Fruit fly (Drosophila melanogaster) whole organism: ENCODE data around the gene Edc3.

Source experiments
- CG8478 ChIP-seq: fragments of >200 bp; optimal IDR thresholded peaks from 2 replicates; lab custom pipeline; 2018; ENCODE audit warnings: inconsistent platforms
- Dll ChIP-seq: fragments of >200 bp; optimal IDR thresholded peaks from 2 replicates; lab custom pipeline; 2017
- EcR ChIP-seq, 2 experiments: fragments of >200 bp; optimal IDR thresholded peaks; 2 replicates each; lab custom pipeline; 2017; ENCODE audit warnings: missing biosample characterization in 2 of 2, missing genetic modification characterization in 2 of 2, missing genetic modification reagents in 2 of 2
- pan ChIP-seq: fragments of >200 bp; optimal IDR thresholded peaks from 2 replicates; lab custom pipeline; 2017
- psq ChIP-seq: fragments of >200 bp; optimal IDR thresholded peaks from 2 replicates; lab custom pipeline; 2017
- usp ChIP-seq: fragments of >200 bp; optimal IDR thresholded peaks from 2 replicates; lab custom pipeline; 2017; ENCODE audit warnings: missing biosample characterization, missing genetic modification characterization, mixed read lengths

Gene Edc3

dm6 chr3L:17535768-17536167, 6.1 kb upstream of the Edc3 start:
- TF ChIP-seq pan (lab: Kevin White, UChicago) = no peak
- no peak for TF ChIP-seq psq
- TF ChIP-seq EcR (GFP tag; optimal IDR thresholded peaks at IDR 0.05; lab: Kevin White, UChicago) = no peak
- no peak for TF ChIP-seq Dll (lab: Kevin White, UChicago)
- no peak for TF ChIP-seq CG8478 (lab: Kevin White, UChicago)
- no peak for TF ChIP-seq usp

dm6 chr3L:17534396-17534795, 4.7 kb upstream of the Edc3 start:
- TF ChIP-seq usp (no peak), pan (lab: Kevin White, UChicago) (no peak), EcR (GFP tag; optimal IDR thresholded peaks at IDR 0.05; lab: Kevin White, UChicago) (no peak), Dll (lab: Kevin White, UChicago) (no peak), CG8478 (lab: Kevin White, UChicago) (no peak), psq (no peak)

- TF ChIP-seq Dll (lab: Kevin White, UChicago) (no peak), pan (lab: Kevin White, UChicago) (no peak), CG8478 (lab: Kevin White, UChicago) (no peak)
Observed at dm6 chr3L:17533745-17534144, 4.1 kb upstream of the Edc3 start.

- TF ChIP-seq psq (no peak), CG8478 (lab: Kevin White, UChicago) (peak; percentile 57)
Observed at dm6 chr3L:17532898-17533700, 3.4 kb upstream of the Edc3 start.

- no peak for TF ChIP-seq pan (lab: Kevin White, UChicago)
- TF ChIP-seq Dll (lab: Kevin White, UChicago) = no peak
- no peak for TF ChIP-seq EcR (GFP tag; optimal IDR thresholded peaks at IDR 0.05; lab: Kevin White, UChicago)
- no peak for TF ChIP-seq CG8478 (lab: Kevin White, UChicago)
- no peak for TF ChIP-seq psq
- TF ChIP-seq usp = no peak
Observed at dm6 chr3L:17532197-17532596, 2.5 kb upstream of the Edc3 start.

- TF ChIP-seq CG8478 (lab: Kevin White, UChicago) = no peak
- TF ChIP-seq usp = no peak
- no peak for TF ChIP-seq pan (lab: Kevin White, UChicago)
- TF ChIP-seq Dll (lab: Kevin White, UChicago) = no peak
- TF ChIP-seq EcR (GFP tag; optimal IDR thresholded peaks at IDR 0.05; lab: Kevin White, UChicago) = no peak
- TF ChIP-seq psq = no peak
Observed at dm6 chr3L:17531397-17531796, 1.7 kb upstream of the Edc3 start.

dm6 chr3L:17530471-17531149, 949 bp upstream of the Edc3 start:
- TF ChIP-seq usp (no peak), Dll (lab: Kevin White, UChicago) (no peak), psq (no peak)

dm6 chr3L:17513893-17514616, 15.6 kb downstream of the Edc3 start, which contains the start of the genes U4-U6-60K and CG7564:
U4-U6-60K (minus strand) TSS chr3L:17513912.
CG7564 (plus strand) TSS chr3L:17514298.
- TF ChIP-seq EcR (GFP tag; optimal IDR thresholded peaks at IDR 0.05; lab: Kevin White, UChicago) (no peak), usp (no peak), CG8478 (lab: Kevin White, UChicago) (no peak), Dll (lab: Kevin White, UChicago) (no peak), psq (no peak), pan (lab: Kevin White, UChicago) (no peak)

dm6 chr3L:17513492-17513891, 16.2 kb downstream of the Edc3 start:
- TF ChIP-seq Dll (lab: Kevin White, UChicago) (no peak), pan (lab: Kevin White, UChicago) (no peak), usp (no peak), CG8478 (lab: Kevin White, UChicago) (no peak), EcR (GFP tag; optimal IDR thresholded peaks at IDR 0.05; lab: Kevin White, UChicago) (no peak), psq (no peak)

- no peak for TF ChIP-seq usp
- TF ChIP-seq pan (lab: Kevin White, UChicago) = no peak
- TF ChIP-seq Dll (lab: Kevin White, UChicago) = no peak
- TF ChIP-seq CG8478 (lab: Kevin White, UChicago) = no peak
- TF ChIP-seq EcR (GFP tag; optimal IDR thresholded peaks at IDR 0.05; lab: Kevin White, UChicago) = no peak
- no peak for TF ChIP-seq psq
Observed at dm6 chr3L:17506830-17507229, 22.8 kb downstream of the Edc3 start.

- TF ChIP-seq EcR (GFP tag; optimal IDR thresholded peaks at IDR 0.05; lab: Kevin White, UChicago) (no peak), pan (lab: Kevin White, UChicago) (no peak), CG8478 (lab: Kevin White, UChicago) (no peak), usp (no peak)
Observed at dm6 chr3L:17506005-17506760, 23.5 kb downstream of the Edc3 start.
